Fruit fly (Drosophila melanogaster) whole organism, embryonic: Measurements from ENCODE around the gene CG13088.

Experiments
- Ada2b ChIP-seq: fragments of 200-800 bp; sonication (Bioruptor generic); IDR thresholded peaks from 2 replicates; pipeline ENCODE4 v1.3.6; 2022; ENCODE audit warnings: missing biosample characterization, missing genetic modification characterization
- B-H1 ChIP-seq: fragments of 200-800 bp; sonication (Bioruptor generic); IDR thresholded peaks from 3 replicates; pipeline ENCODE4 v1.3.6; 2022; ENCODE audit warnings: missing biosample characterization, missing genetic modification characterization
- CG10321 ChIP-seq: fragments of 200-800 bp; sonication (Bioruptor generic); IDR thresholded peaks from 2 replicates; pipeline ENCODE4 v1.3.6; 2022; ENCODE audit warnings: missing biosample characterization, missing genetic modification characterization
- CG10565 ChIP-seq: fragments of 200-800 bp; sonication (Bioruptor generic); optimal IDR thresholded peaks from 3 replicates; lab custom pipeline; 2016; ENCODE audit warnings: missing biosample characterization, mild to moderate bottlenecking, missing genetic modification characterization
- CG10959 ChIP-seq: fragments of 200-800 bp; sonication (Bioruptor generic); IDR thresholded peaks from 2 replicates; pipeline ENCODE4 v1.3.6; 2022; ENCODE audit warnings: missing biosample characterization, missing genetic modification characterization
- CG12236 ChIP-seq: fragments of 200-800 bp; sonication (Bioruptor generic); optimal IDR thresholded peaks from 2 replicates; lab custom pipeline; 2016; ENCODE audit warnings: missing biosample characterization, missing genetic modification characterization
- CG15011 ChIP-seq: fragments of 200-800 bp; sonication (Bioruptor generic); optimal IDR thresholded peaks from 3 replicates; lab custom pipeline; 2018; ENCODE audit warnings: missing biosample characterization, mild to moderate bottlenecking, missing genetic modification characterization
- CG1603 ChIP-seq: fragments of 200-800 bp; sonication (Bioruptor generic); optimal IDR thresholded peaks from 2 replicates; lab custom pipeline; 2019; ENCODE audit warnings: missing biosample characterization, mild to moderate bottlenecking, missing genetic modification characterization, moderate library complexity
- CG17328 ChIP-seq: fragments of 200-800 bp; sonication (Bioruptor generic); IDR thresholded peaks from 2 replicates; pipeline ENCODE4 v1.3.6; 2022; ENCODE audit warnings: missing biosample characterization, missing genetic modification characterization
- CG17361 ChIP-seq: fragments of 200-800 bp; sonication (Bioruptor generic); IDR thresholded peaks from 3 replicates; pipeline ENCODE4 v1.3.6; 2022; ENCODE audit warnings: missing biosample characterization, missing genetic modification characterization
- CG17829 ChIP-seq: fragments of 200-800 bp; optimal IDR thresholded peaks from 2 replicates; lab custom pipeline; 2019; ENCODE audit warnings: missing biosample characterization, mild to moderate bottlenecking, missing genetic modification characterization, moderate library complexity
- CG1792 ChIP-seq: fragments of 200-800 bp; sonication (Bioruptor generic); optimal IDR thresholded peaks from 2 replicates; lab custom pipeline; 2016; ENCODE audit warnings: missing biosample characterization, missing genetic modification characterization
- CG2199 ChIP-seq: fragments of 200-800 bp; sonication (Bioruptor generic); IDR thresholded peaks from 3 replicates; pipeline ENCODE4 v1.3.6; 2022; ENCODE audit warnings: missing biosample characterization, missing genetic modification characterization
- CG4424 ChIP-seq: fragments of 200-800 bp; sonication (Bioruptor generic); optimal IDR thresholded peaks from 3 replicates; lab custom pipeline; 2016; ENCODE audit warnings: missing biosample characterization, missing genetic modification characterization
- CG4617 ChIP-seq: fragments of 200-800 bp; sonication (Bioruptor generic); optimal IDR thresholded peaks from 3 replicates; lab custom pipeline; 2016; ENCODE audit warnings: missing biosample characterization, missing genetic modification characterization, borderline replicate concordance
- CG4820 ChIP-seq: fragments of 200-800 bp; sonication (Bioruptor generic); optimal IDR thresholded peaks from 3 replicates; lab custom pipeline; 2016; ENCODE audit warnings: missing biosample characterization, missing genetic modification characterization
- CG4854 ChIP-seq: fragments of 200-800 bp; sonication (Bioruptor generic); optimal IDR thresholded peaks from 2 replicates; lab custom pipeline; 2016; ENCODE audit warnings: missing biosample characterization, missing genetic modification characterization, inconsistent platforms
- CG6689 ChIP-seq: fragments of 200-800 bp; sonication (Bioruptor generic); IDR thresholded peaks from 2 replicates; pipeline ENCODE4 v1.3.6; 2022; ENCODE audit warnings: missing biosample characterization, missing genetic modification characterization
- CG7987 ChIP-seq: fragments of 200-800 bp; sonication (Bioruptor generic); optimal IDR thresholded peaks from 2 replicates; lab custom pipeline; 2018; ENCODE audit warnings: missing biosample characterization, mild to moderate bottlenecking, missing genetic modification characterization, moderate library complexity
- CG8388 ChIP-seq: fragments of 200-800 bp; sonication (Bioruptor generic); optimal IDR thresholded peaks from 2 replicates; lab custom pipeline; 2019; ENCODE audit warnings: missing biosample characterization, mild to moderate bottlenecking, missing genetic modification characterization, moderate library complexity
- CG9876 ChIP-seq: fragments of 200-800 bp; sonication (Bioruptor generic); optimal IDR thresholded peaks from 2 replicates; lab custom pipeline; 2016; ENCODE audit warnings: missing biosample characterization, missing genetic modification characterization
- Chrac-16 ChIP-seq: fragments of 200-800 bp; sonication (Bioruptor generic); optimal IDR thresholded peaks from 3 replicates; lab custom pipeline; 2016; ENCODE audit warnings: missing biosample characterization, missing genetic modification characterization
- CoRest ChIP-seq: fragments of 200-800 bp; sonication (Bioruptor generic); optimal IDR thresholded peaks from 3 replicates; lab custom pipeline; 2018; ENCODE audit warnings: missing biosample characterization, mild to moderate bottlenecking, missing genetic modification characterization, moderate library complexity
- Dfd ChIP-seq, 2 experiments: fragments of >200 bp; optimal IDR thresholded peaks; 2 replicates each; lab custom pipeline; 2017; ENCODE audit warnings: missing biosample characterization in 2 of 2, missing genetic modification characterization in 2 of 2
- Dref ChIP-seq: fragments of 200-800 bp; sonication (Bioruptor generic); IDR thresholded peaks from 2 replicates; pipeline ENCODE4 v1.3.6; 2022; ENCODE audit warnings: missing biosample characterization, missing genetic modification characterization
- ERR ChIP-seq: fragments of 200-800 bp; sonication (Bioruptor generic); optimal IDR thresholded peaks from 2 replicates; lab custom pipeline; 2016; ENCODE audit warnings: missing biosample characterization, missing genetic modification characterization
- Elba2 ChIP-seq: fragments of 200-800 bp; sonication (Bioruptor generic); optimal IDR thresholded peaks from 3 replicates; lab custom pipeline; 2016; ENCODE audit warnings: missing biosample characterization, missing genetic modification characterization
- HLHmδ ChIP-seq: fragments of 200-800 bp; sonication (Bioruptor generic); optimal IDR thresholded peaks from 2 replicates; lab custom pipeline; 2018; ENCODE audit warnings: missing biosample characterization, mild to moderate bottlenecking, missing genetic modification characterization, moderate library complexity
- HmgZ ChIP-seq: fragments of 200-800 bp; sonication (Bioruptor generic); optimal IDR thresholded peaks from 2 replicates; lab custom pipeline; 2018; ENCODE audit warnings: missing biosample characterization, mild to moderate bottlenecking, missing genetic modification characterization
- Hr3 ChIP-seq: fragments of 200-800 bp; sonication (Bioruptor generic); optimal IDR thresholded peaks from 3 replicates; lab custom pipeline; 2016; ENCODE audit warnings: missing biosample characterization, missing genetic modification characterization
- Hr51 ChIP-seq, 2 experiments: fragments of 200-800 bp; sonication (Bioruptor generic); optimal IDR thresholded peaks; 2 replicates in 1 of 2; 3 replicates in 1 of 2; lab custom pipeline; 2016 to 2018; ENCODE audit warnings: missing biosample characterization in 2 of 2, missing genetic modification characterization in 2 of 2, mild to moderate bottlenecking in 1 of 2, moderate library complexity in 1 of 2
- Hsf ChIP-seq: fragments of 200-800 bp; sonication (Bioruptor generic); optimal IDR thresholded peaks from 3 replicates; lab custom pipeline; 2016; ENCODE audit warnings: missing biosample characterization, missing genetic modification characterization
- MTF-1 ChIP-seq: fragments of 200-800 bp; sonication (Bioruptor generic); optimal IDR thresholded peaks from 2 replicates; lab custom pipeline; 2018; ENCODE audit warnings: missing biosample characterization, mild to moderate bottlenecking, missing genetic modification characterization, borderline replicate concordance
- Mad ChIP-seq: fragments of 200-800 bp; sonication (Bioruptor generic); optimal IDR thresholded peaks from 2 replicates; lab custom pipeline; 2016; ENCODE audit warnings: missing biosample characterization, missing genetic modification characterization
- Max ChIP-seq: fragments of 200-800 bp; sonication (Bioruptor generic); optimal IDR thresholded peaks from 2 replicates; lab custom pipeline; 2016; ENCODE audit warnings: missing biosample characterization, mild to moderate bottlenecking, missing genetic modification characterization
- Pdp1 ChIP-seq, 2 experiments: fragments of 200-800 bp; sonication (Bioruptor generic); optimal IDR thresholded peaks; 3 replicates each; lab custom pipeline; 2016; ENCODE audit warnings: missing biosample characterization in 2 of 2, missing genetic modification characterization in 2 of 2, mild to moderate bottlenecking in 1 of 2, moderate library complexity in 1 of 2
- ab ChIP-seq: fragments of 200-800 bp; sonication (Bioruptor generic); optimal IDR thresholded peaks from 2 replicates; lab custom pipeline; 2016; ENCODE audit warnings: missing biosample characterization, missing genetic modification characterization
- amos ChIP-seq: fragments of 200-800 bp; sonication (Bioruptor generic); IDR thresholded peaks from 2 replicates; pipeline ENCODE4 v1.3.6; 2022; ENCODE audit warnings: missing biosample characterization, missing genetic modification characterization; ENCODE audit not compliant: partially characterized antibody
- croc ChIP-seq: fragments of 200-800 bp; sonication (Bioruptor generic); conservative IDR thresholded peaks from 3 replicates; pipeline ENCODE4 v1.3.6; 2022; ENCODE audit warnings: missing biosample characterization, missing genetic modification characterization
- eyg ChIP-seq: fragments of 200-800 bp; sonication (Bioruptor generic); optimal IDR thresholded peaks from 3 replicates; lab custom pipeline; 2016; ENCODE audit warnings: missing biosample characterization, missing genetic modification characterization
- fd102C ChIP-seq: fragments of 200-800 bp; sonication (Bioruptor generic); optimal IDR thresholded peaks from 2 replicates; lab custom pipeline; 2018; ENCODE audit warnings: missing biosample characterization, mild to moderate bottlenecking, missing genetic modification characterization, moderate library complexity
- fu2 ChIP-seq: fragments of 200-800 bp; sonication (Bioruptor generic); optimal IDR thresholded peaks from 2 replicates; lab custom pipeline; 2016; ENCODE audit warnings: missing biosample characterization, missing genetic modification characterization
- gem ChIP-seq: fragments of 200-800 bp; sonication (Bioruptor generic); optimal IDR thresholded peaks from 2 replicates; lab custom pipeline; 2019; ENCODE audit warnings: missing biosample characterization, mild to moderate bottlenecking, missing genetic modification characterization, moderate library complexity
- grn ChIP-seq: fragments of 200-800 bp; sonication (Bioruptor generic); optimal IDR thresholded peaks from 3 replicates; lab custom pipeline; 2017; ENCODE audit warnings: missing biosample characterization, missing genetic modification characterization
- lmd ChIP-seq: fragments of 200-800 bp; sonication (Bioruptor generic); IDR thresholded peaks from 2 replicates; pipeline ENCODE4 v1.3.6; 2022; ENCODE audit warnings: missing biosample characterization, missing genetic modification characterization
- nmo ChIP-seq: fragments of 200-800 bp; sonication (Bioruptor generic); optimal IDR thresholded peaks from 2 replicates; lab custom pipeline; 2018; ENCODE audit warnings: missing biosample characterization, mild to moderate bottlenecking, missing genetic modification characterization, moderate library complexity
- slbo ChIP-seq: fragments of 200-800 bp; sonication (Bioruptor generic); IDR thresholded peaks from 2 replicates; pipeline ENCODE4 v1.3.6; 2022; ENCODE audit warnings: missing biosample characterization, missing genetic modification characterization
- stc ChIP-seq: fragments of 200-800 bp; sonication (Bioruptor generic); IDR thresholded peaks from 2 replicates; pipeline ENCODE4 v1.3.6; 2022; ENCODE audit warnings: missing biosample characterization, missing genetic modification characterization
- unc-4 ChIP-seq: fragments of 200-800 bp; sonication (Bioruptor generic); IDR thresholded peaks from 2 replicates; pipeline ENCODE4 v1.3.6; 2022; ENCODE audit warnings: missing biosample characterization, missing genetic modification characterization; ENCODE audit not compliant: partially characterized antibody
- unpg ChIP-seq: fragments of 200-800 bp; sonication (Bioruptor generic); optimal IDR thresholded peaks from 3 replicates; lab custom pipeline; 2018; ENCODE audit warnings: missing biosample characterization, mild to moderate bottlenecking, missing genetic modification characterization, moderate library complexity
- z ChIP-seq: fragments of 200-800 bp; sonication (Bioruptor generic); IDR thresholded peaks from 3 replicates; pipeline ENCODE4 v1.3.6; 2022; ENCODE audit warnings: missing biosample characterization, missing genetic modification characterization

CG13088 gene

DNA sequence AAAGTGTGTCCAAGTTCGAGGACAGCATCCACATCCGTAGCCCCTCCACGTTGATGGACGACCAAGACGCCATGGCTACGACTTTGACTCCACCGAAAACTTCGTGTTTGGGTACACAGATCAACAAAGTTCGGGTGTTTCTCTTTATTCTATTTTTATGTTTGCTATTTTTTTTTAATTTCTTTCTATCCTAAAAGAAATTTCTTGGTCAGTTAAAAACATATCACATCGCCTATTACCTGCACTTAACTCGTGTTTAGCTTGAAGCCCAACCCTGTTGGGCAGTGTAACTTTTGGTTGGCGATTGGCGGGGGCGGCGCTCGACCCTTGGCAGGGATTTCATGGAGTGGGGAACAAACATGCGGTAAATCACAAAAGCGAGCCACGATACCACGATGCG, 15.3 kb upstream of the CG13088 start (continued):
- no peak for TF ChIP-seq fd102C (GFP tag; lab: Kevin White, UChicago)
- no peak for TF ChIP-seq CG4854
- TF ChIP-seq MTF-1 (GFP tag; lab: Kevin White, UChicago): no peak
- no peak for TF ChIP-seq Dfd (GFP tag; optimal IDR thresholded peaks at IDR 0.05; lab: Kevin White, UChicago)
- TF ChIP-seq CG4617 (GFP tag; lab: Kevin White, UChicago): no peak
- TF ChIP-seq z (GFP tag; lab: Robert Waterston, UW): no peak
- TF ChIP-seq HmgZ (tag; lab: Kevin White, UChicago): no peak
- no peak for TF ChIP-seq CG7987
- TF ChIP-seq CG9876 (GFP tag; lab: Kevin White, UChicago): no peak
- TF ChIP-seq CG1603 (tag; lab: Kevin White, UChicago): peak; percentile 11
- no peak for TF ChIP-seq CG15011 (GFP tag; lab: Kevin White, UChicago)
- peak; percentile 69 for TF ChIP-seq CG6689 (GFP tag; lab: Robert Waterston, UW)
- peak; percentile 62 for TF ChIP-seq nmo (GFP tag; lab: Kevin White, UChicago)
- no peak for TF ChIP-seq Ada2b (GFP tag; lab: Robert Waterston, UW)
- peak; percentile 47; the same call in 2 of the 3 replicates for TF ChIP-seq croc (GFP tag; lab: Robert Waterston, UW)
- peak; percentile 23 for TF ChIP-seq Hsf
- TF ChIP-seq unc-4: no peak
- no peak for TF ChIP-seq CG10959
- TF ChIP-seq grn (GFP tag; lab: Kevin White, UChicago): no peak
- peak; percentile 6 for TF ChIP-seq Hr3 (GFP tag; lab: Kevin White, UChicago)
- peak in 1 of 2 experiments; percentile 22 for TF ChIP-seq Pdp1 (GFP tag; optimal IDR thresholded peaks at IDR 0.05; lab: Kevin White, UChicago)
- no peak for TF ChIP-seq amos (GFP tag; lab: Robert Waterston, UW)
- peak; percentile 21 for TF ChIP-seq CG1792
- peak; percentile 57 for TF ChIP-seq unpg
- peak; percentile 58; the same call in 1 of the 3 replicates for TF ChIP-seq CG2199
- TF ChIP-seq CG4820 (GFP tag; lab: Kevin White, UChicago): peak; percentile 35
- TF ChIP-seq stc (GFP tag; lab: Robert Waterston, UW): peak; percentile 72
- TF ChIP-seq Chrac-16 (GFP tag; lab: Kevin White, UChicago): peak; percentile 0
- no peak; the same call in 1 of the 2 replicates for TF ChIP-seq CG10321
- no peak for TF ChIP-seq ERR (GFP tag; lab: Kevin White, UChicago)
- no peak for TF ChIP-seq eyg (GFP tag; lab: Kevin White, UChicago)
- peak; percentile 59 for TF ChIP-seq slbo (GFP tag; lab: Robert Waterston, UW)
- peak; percentile 51 for TF ChIP-seq CG17829 (tag; lab: Kevin White, UChicago)
- TF ChIP-seq CG10565 (GFP tag; lab: Kevin White, UChicago): no peak
- no peak for TF ChIP-seq ab (GFP tag; lab: Kevin White, UChicago)
- no peak for TF ChIP-seq Dref
- peak; percentile 60; the same call in 1 of the 2 replicates for TF ChIP-seq lmd (GFP tag; lab: Robert Waterston, UW)
- peak; percentile 71 for TF ChIP-seq CG17328
- peak; percentile 18; the same call in 1 of the 3 replicates for TF ChIP-seq B-H1 (GFP tag; lab: Robert Waterston, UW)
- peak; percentile 59 for TF ChIP-seq CG17361 (GFP tag; lab: Robert Waterston, UW)
- TF ChIP-seq CG4424: peak; percentile 55
- TF ChIP-seq Max (GFP tag; lab: Kevin White, UChicago): peak; percentile 13
- peak; percentile 66 for TF ChIP-seq gem (tag; lab: Kevin White, UChicago)
- TF ChIP-seq CoRest (tag; lab: Kevin White, UChicago): peak; percentile 34
- no peak for TF ChIP-seq Elba2 (GFP tag; lab: Kevin White, UChicago)
- peak; percentile 46 for TF ChIP-seq CG8388 (GFP tag; lab: Kevin White, UChicago)
- TF ChIP-seq Hr51 (GFP tag; optimal IDR thresholded peaks at IDR 0.05; lab: Kevin White, UChicago): peak; percentile 27 to 65
- TF ChIP-seq fu2 (GFP tag; lab: Kevin White, UChicago): peak; percentile 24
- TF ChIP-seq HLHmδ (GFP tag; lab: Kevin White, UChicago): no peak
- peak; percentile 12 for TF ChIP-seq Mad (GFP tag; lab: Kevin White, UChicago)
- no peak for TF ChIP-seq CG12236 (GFP tag; lab: Kevin White, UChicago)
